Worm (Caenorhabditis elegans) whole organism, L3 larva: Measurements from ENCODE around the gene sru-7.

ENCODE experiments used
- ama-1 ChIP-seq: fragments of 150-350 bp; optimal IDR thresholded peaks from 2 replicates; lab custom pipeline; 2018
- ceh-16 ChIP-seq: sonication (generic microtip); optimal IDR thresholded peaks from 2 replicates; lab custom pipeline; 2017; ENCODE audit warnings: missing biosample characterization, missing genetic modification characterization
- ceh-9 ChIP-seq: sonication (generic microtip); optimal IDR thresholded peaks from 2 replicates; lab custom pipeline; 2018; ENCODE audit warnings: missing biosample characterization, missing genetic modification characterization
- daf-12 ChIP-seq: fragments of 150-350 bp; optimal IDR thresholded peaks from 2 replicates; lab custom pipeline; 2014; ENCODE audit warnings: missing biosample characterization, missing genetic modification reagents, missing genetic modification characterization
- elt-1 ChIP-seq: fragments of 150-350 bp; optimal IDR thresholded peaks from 2 replicates; lab custom pipeline; 2014; ENCODE audit warnings: missing biosample characterization, missing genetic modification characterization
- elt-2 ChIP-seq: sonication (generic microtip); optimal IDR thresholded peaks from 2 replicates; lab custom pipeline; 2016; ENCODE audit warnings: missing genetic modification reagents, mild to moderate bottlenecking, missing genetic modification characterization, missing compliant biosample characterization
- elt-3 ChIP-seq, 3 experiments: fragments of 150-350 bp in 1 of 3; sonication (generic microtip) in 2 of 3; optimal IDR thresholded peaks; 2 replicates in 2 of 3; 4 replicates in 1 of 3; lab custom pipeline; 2014 to 2017; ENCODE audit warnings: missing biosample characterization in 3 of 3, missing genetic modification characterization in 3 of 3
- eor-1 ChIP-seq, 2 experiments: fragments of 150-350 bp; optimal IDR thresholded peaks; 2 replicates each; lab custom pipeline; 2014 to 2018; ENCODE audit warnings: missing biosample characterization in 2 of 2, missing genetic modification characterization in 2 of 2
- fkh-10 ChIP-seq: sonication (generic microtip); optimal IDR thresholded peaks from 2 replicates; lab custom pipeline; 2017; ENCODE audit warnings: missing biosample characterization, missing genetic modification reagents, missing genetic modification characterization
- fkh-2 ChIP-seq: fragments of 150-350 bp; optimal IDR thresholded peaks from 2 replicates; lab custom pipeline; 2014; ENCODE audit warnings: missing biosample characterization, missing genetic modification reagents, missing genetic modification characterization
- fos-1 ChIP-seq: fragments of 150-350 bp; optimal IDR thresholded peaks from 2 replicates; lab custom pipeline; 2014; ENCODE audit warnings: missing biosample characterization, missing genetic modification characterization
- hmg-11 ChIP-seq: sonication (generic microtip); optimal IDR thresholded peaks from 2 replicates; lab custom pipeline; 2016; ENCODE audit warnings: missing genetic modification characterization, missing compliant biosample characterization
- jun-1 ChIP-seq: fragments of 150-350 bp; optimal IDR thresholded peaks from 2 replicates; lab custom pipeline; 2014; ENCODE audit warnings: missing biosample characterization, missing genetic modification reagents, missing genetic modification characterization
- lin-15B ChIP-seq: fragments of 150-350 bp; optimal IDR thresholded peaks from 2 replicates; lab custom pipeline; 2014; ENCODE audit warnings: missing biosample characterization, missing genetic modification characterization
- lin-39 ChIP-seq: fragments of 150-350 bp; optimal IDR thresholded peaks from 2 replicates; lab custom pipeline; 2018; ENCODE audit warnings: missing biosample characterization, missing genetic modification reagents, missing genetic modification characterization
- mdl-1 ChIP-seq: fragments of 150-350 bp; optimal IDR thresholded peaks from 2 replicates; lab custom pipeline; 2014; ENCODE audit warnings: missing biosample characterization, missing genetic modification characterization
- mml-1 ChIP-seq: fragments of 150-350 bp; sonication (generic microtip); optimal IDR thresholded peaks from 3 replicates; lab custom pipeline; 2014; ENCODE audit warnings: missing biosample characterization, missing genetic modification characterization
- nfya-1 ChIP-seq: sonication (generic microtip); optimal IDR thresholded peaks from 2 replicates; lab custom pipeline; 2017; ENCODE audit warnings: missing genetic modification characterization, mild to moderate bottlenecking, missing compliant biosample characterization, antibody characterized with exemption, moderate library complexity; ENCODE audit not compliant: insufficient read depth
- nhr-11 ChIP-seq: fragments of 150-350 bp; optimal IDR thresholded peaks from 2 replicates; lab custom pipeline; 2014; ENCODE audit warnings: missing biosample characterization, missing genetic modification characterization
- nhr-23 ChIP-seq: fragments of 150-350 bp; optimal IDR thresholded peaks from 2 replicates; lab custom pipeline; 2014; ENCODE audit warnings: missing biosample characterization, missing genetic modification reagents, missing genetic modification characterization
- nhr-237 ChIP-seq: fragments of 150-350 bp; optimal IDR thresholded peaks from 2 replicates; lab custom pipeline; 2014; ENCODE audit warnings: missing biosample characterization, missing genetic modification characterization
- nhr-25 ChIP-seq: sonication (generic microtip); optimal IDR thresholded peaks from 2 replicates; lab custom pipeline; 2017; ENCODE audit warnings: missing biosample characterization, missing genetic modification characterization
- nhr-28 ChIP-seq: fragments of 150-350 bp; optimal IDR thresholded peaks from 2 replicates; lab custom pipeline; 2014; ENCODE audit warnings: missing biosample characterization, missing genetic modification characterization
- nhr-43 ChIP-seq: sonication (generic microtip); optimal IDR thresholded peaks from 2 replicates; lab custom pipeline; 2016; ENCODE audit warnings: mild to moderate bottlenecking, missing genetic modification characterization, missing compliant biosample characterization; ENCODE audit not compliant: poor library complexity, severe bottlenecking
- nhr-67 ChIP-seq: fragments of 150-350 bp; optimal IDR thresholded peaks from 2 replicates; lab custom pipeline; 2014; ENCODE audit warnings: missing biosample characterization, missing genetic modification characterization
- nhr-76 ChIP-seq: fragments of 150-350 bp; sonication (generic microtip); optimal IDR thresholded peaks from 5 replicates; lab custom pipeline; 2014; ENCODE audit warnings: missing biosample characterization, missing genetic modification characterization
- nhr-77 ChIP-seq: fragments of 150-350 bp; optimal IDR thresholded peaks from 2 replicates; lab custom pipeline; 2014; ENCODE audit warnings: missing biosample characterization, missing genetic modification characterization
- pha-4 ChIP-seq: fragments of 150-350 bp; optimal IDR thresholded peaks from 2 replicates; lab custom pipeline; 2014; ENCODE audit warnings: missing biosample characterization, missing genetic modification reagents, missing genetic modification characterization
- pqm-1 ChIP-seq: fragments of 150-350 bp; optimal IDR thresholded peaks from 2 replicates; lab custom pipeline; 2017; ENCODE audit warnings: missing biosample characterization, missing genetic modification characterization, inconsistent platforms
- sea-2 ChIP-seq: fragments of 150-350 bp; sonication (generic microtip); optimal IDR thresholded peaks from 4 replicates; lab custom pipeline; 2014; ENCODE audit warnings: missing biosample characterization, missing genetic modification reagents, missing genetic modification characterization
- skn-1 ChIP-seq: fragments of 150-350 bp; optimal IDR thresholded peaks from 2 replicates; lab custom pipeline; 2014; ENCODE audit warnings: missing biosample characterization, missing genetic modification characterization
- snpc-4 ChIP-seq: fragments of 150-350 bp; optimal IDR thresholded peaks from 2 replicates; lab custom pipeline; 2014; ENCODE audit warnings: missing biosample characterization, missing genetic modification characterization
- tbx-2 ChIP-seq: sonication (generic microtip); optimal IDR thresholded peaks from 2 replicates; lab custom pipeline; 2016; ENCODE audit warnings: mild to moderate bottlenecking, missing genetic modification characterization, missing compliant biosample characterization
- zag-1 ChIP-seq: fragments of 150-350 bp; optimal IDR thresholded peaks from 2 replicates; lab custom pipeline; 2014; ENCODE audit warnings: missing biosample characterization, missing genetic modification characterization
- ztf-11 ChIP-seq: fragments of 150-350 bp; optimal IDR thresholded peaks from 2 replicates; lab custom pipeline; 2014; ENCODE audit warnings: missing biosample characterization, missing genetic modification characterization
- ztf-4 ChIP-seq: fragments of 150-350 bp; optimal IDR thresholded peaks from 2 replicates; lab custom pipeline; 2014; ENCODE audit warnings: missing biosample characterization, missing genetic modification characterization

sru-7 gene

DNA sequence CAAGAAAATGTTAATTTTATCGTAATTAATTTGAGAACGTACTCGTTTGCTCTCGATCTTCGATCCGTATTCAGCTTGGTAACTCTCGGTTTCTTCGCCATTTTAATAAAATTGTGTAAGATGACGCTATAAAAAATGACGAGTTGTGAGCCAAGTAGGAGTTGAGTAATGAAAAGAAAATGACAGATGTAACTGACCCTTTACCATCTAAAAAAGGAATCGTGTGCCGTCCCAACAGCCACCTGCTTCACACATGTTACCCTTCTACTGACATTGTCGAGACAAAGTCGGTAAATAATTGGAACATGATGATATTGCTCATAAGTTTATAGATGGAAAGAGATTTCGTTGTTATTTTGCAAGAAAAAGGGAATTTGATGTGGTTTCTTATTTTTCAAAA is 13.0 kb upstream of the sru-7 start, which contains the start of gene hlh-12:
Gene hlh-12, minus strand, starts transcription at position 101 of the 400 bp plus-strand sequence.
- TF ChIP-seq snpc-4 (tag; lab: Kevin White, UChicago): no peak
- no peak for TF ChIP-seq elt-3 (tag; optimal IDR thresholded peaks at IDR 0.05; lab: Kevin White, UChicago)
- TF ChIP-seq sea-2: no peak
- no peak for TF ChIP-seq ceh-16 (tag; lab: Kevin White, UChicago)
- no peak for TF ChIP-seq elt-2 (tag; lab: Kevin White, UChicago)
- no peak for TF ChIP-seq hmg-11 (tag; lab: Kevin White, UChicago)
- TF ChIP-seq jun-1: no peak

DNA sequence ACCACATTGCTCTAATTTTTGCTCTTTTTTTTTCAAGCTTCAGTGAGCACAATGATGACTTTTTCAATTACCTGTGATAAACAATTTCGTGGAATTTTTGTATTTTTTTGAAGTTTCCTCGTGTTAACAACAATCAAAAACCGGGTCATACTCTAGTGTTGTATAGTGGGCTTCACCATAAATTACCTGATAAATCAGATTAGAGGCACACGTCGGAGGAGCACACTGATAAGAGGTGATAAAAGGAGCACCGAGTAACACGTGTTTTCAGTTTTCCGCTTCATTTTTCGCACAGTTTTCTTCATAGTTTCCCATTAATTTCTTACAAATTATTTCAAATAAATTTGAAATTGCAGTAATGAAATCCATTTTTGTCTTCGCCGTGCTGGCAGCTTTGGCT is 11.0 kb upstream of the sru-7 start, which contains the start of gene spp-8:
Gene spp-8, plus strand, starts transcription at position 357 of the 400 bp plus-strand sequence.
- TF ChIP-seq pqm-1 (tag; lab: Kevin White, UChicago): peak; percentile 97
- TF ChIP-seq eor-1 (tag; optimal IDR thresholded peaks at IDR 0.05; lab: Kevin White, UChicago): no peak
- peak; percentile 64 for TF ChIP-seq jun-1
- no peak for TF ChIP-seq nhr-23 (tag; lab: Kevin White, UChicago)
- no peak for TF ChIP-seq nhr-67 (tag; lab: Kevin White, UChicago)
- TF ChIP-seq pha-4 (tag; lab: Kevin White, UChicago): peak; percentile 65
- TF ChIP-seq elt-2 (tag; lab: Kevin White, UChicago): peak; percentile 97
- TF ChIP-seq fos-1 (tag; lab: Kevin White, UChicago): no peak
- TF ChIP-seq daf-12: no peak
- TF ChIP-seq snpc-4 (tag; lab: Kevin White, UChicago): no peak
- TF ChIP-seq mdl-1 (tag; lab: Kevin White, UChicago): no peak
- no peak for TF ChIP-seq lin-15B (tag; lab: Kevin White, UChicago)
- no peak for TF ChIP-seq lin-39
- no peak for TF ChIP-seq zag-1 (tag; lab: Kevin White, UChicago)

DNA sequence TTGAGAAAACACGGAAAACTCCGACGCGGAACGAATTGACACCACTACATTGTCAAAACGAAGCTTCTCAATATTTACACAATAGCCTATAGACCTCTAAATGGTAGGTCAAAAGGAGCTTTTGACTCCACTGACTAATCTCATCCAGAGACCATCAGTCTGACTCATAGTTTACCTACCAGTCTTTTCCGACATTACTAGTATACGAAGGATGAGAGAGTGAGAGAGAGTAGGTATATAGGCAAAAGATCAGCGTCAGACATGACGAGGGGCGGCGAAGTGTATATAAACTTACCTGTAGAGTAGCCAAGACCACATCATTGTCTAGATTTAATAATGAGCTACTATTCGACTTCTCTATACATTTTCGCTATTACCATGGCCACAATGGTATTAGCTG is 5.2 kb upstream of the sru-7 start, which contains the start of gene srlf-3:
Gene srlf-3, plus strand, starts transcription at position 301 of the 400 bp plus-strand sequence.
- no peak for TF ChIP-seq nhr-11
- no peak for TF ChIP-seq nhr-25 (tag; lab: Kevin White, UChicago)
- no peak for TF ChIP-seq mdl-1 (tag; lab: Kevin White, UChicago)
- no peak for TF ChIP-seq nhr-77
- TF ChIP-seq ztf-11: no peak
- TF ChIP-seq ceh-16 (tag; lab: Kevin White, UChicago): no peak
- TF ChIP-seq lin-15B (tag; lab: Kevin White, UChicago): no peak
- TF ChIP-seq nhr-43 (tag; lab: Kevin White, UChicago): no peak
- TF ChIP-seq ceh-9: no peak
- no peak for TF ChIP-seq nfya-1 (tag; lab: Kevin White, UChicago)
- TF ChIP-seq elt-1 (tag; lab: Kevin White, UChicago): no peak
- TF ChIP-seq nhr-28: no peak
- TF ChIP-seq fkh-10 (GFP tag; lab: Kevin White, UChicago): no peak
- no peak for TF ChIP-seq nhr-237 (tag; lab: Kevin White, UChicago)
- no peak for TF ChIP-seq mml-1 (tag; lab: Kevin White, UChicago)
- TF ChIP-seq ama-1: no peak
- no peak for TF ChIP-seq tbx-2
- no peak for TF ChIP-seq ztf-4 (tag; lab: Kevin White, UChicago)
- no peak for TF ChIP-seq sea-2

DNA sequence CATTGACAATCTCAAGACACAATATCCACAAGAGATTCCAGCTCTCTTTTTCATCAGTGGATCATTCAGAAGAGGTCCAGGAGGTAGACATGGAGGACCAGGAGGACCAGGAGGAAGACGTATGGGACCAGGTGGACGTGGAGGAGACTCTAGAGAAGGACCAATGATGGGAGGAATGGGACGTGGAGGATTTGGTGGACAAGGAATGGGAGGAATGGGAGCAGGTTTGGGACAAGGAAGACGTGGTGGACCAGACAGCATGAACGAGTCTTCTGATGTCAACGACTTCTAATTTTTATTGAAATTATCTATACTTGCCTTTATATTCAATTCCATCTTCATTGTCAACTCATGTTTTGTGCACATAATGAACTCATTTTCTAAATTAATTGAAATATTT is 4.3 kb upstream of the sru-7 start:
- TF ChIP-seq pqm-1 (tag; lab: Kevin White, UChicago): no peak
- no peak for TF ChIP-seq elt-2 (tag; lab: Kevin White, UChicago)
- no peak for TF ChIP-seq daf-12
- TF ChIP-seq skn-1: no peak
- no peak for TF ChIP-seq nhr-25 (tag; lab: Kevin White, UChicago)
- TF ChIP-seq fkh-2 (tag; lab: Kevin White, UChicago): no peak
- no peak for TF ChIP-seq lin-39
- TF ChIP-seq mdl-1 (tag; lab: Kevin White, UChicago): no peak
- TF ChIP-seq, all 47 proteins: peak for 0

DNA sequence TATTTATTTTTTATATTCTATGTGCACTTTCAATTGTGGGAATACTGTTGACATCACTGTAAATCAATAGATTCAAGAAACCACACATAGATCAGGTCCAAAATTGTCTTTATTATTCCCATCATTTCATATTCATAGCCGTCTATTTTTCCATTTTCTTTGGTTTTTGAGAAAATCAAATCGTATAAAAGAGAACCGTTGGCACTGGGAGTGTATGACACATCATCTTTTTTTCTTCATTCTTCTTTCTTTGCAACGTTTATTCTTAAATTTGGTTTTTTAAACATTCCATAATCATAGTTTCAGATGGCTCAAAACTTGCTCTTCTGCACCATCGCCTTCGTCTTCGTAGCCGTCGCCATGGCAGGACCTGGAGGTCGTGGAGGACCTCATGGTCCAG is 2.4 kb upstream of the sru-7 start, which contains the start of gene srlf-2:
Gene srlf-2, plus strand, starts transcription at position 301 of the 400 bp plus-strand sequence.
- TF ChIP-seq fkh-10 (GFP tag; lab: Kevin White, UChicago): no peak
- no peak for TF ChIP-seq nhr-76 (tag; lab: Kevin White, UChicago)
- no peak for TF ChIP-seq ceh-9
